Fruit fly (Drosophila melanogaster) Kc167 (cell line): ENCODE results near the gene CG11085.
A peak's percentile ranks its signal among the peaks of the same experiment; 100 is the strongest.

Experiments
- Myc ChIP-seq: fragments of >200 bp; optimal IDR thresholded peaks from 2 replicates; lab custom pipeline; 2017; ENCODE audit warnings: missing external identifiers
- Sin3A ChIP-seq: fragments of >200 bp; optimal IDR thresholded peaks from 2 replicates; lab custom pipeline; 2018; ENCODE audit warnings: missing external identifiers
- h ChIP-seq: fragments of >200 bp; optimal IDR thresholded peaks from 3 replicates; lab custom pipeline; 2018; ENCODE audit warnings: missing external identifiers
- insv ChIP-seq: fragments of >200 bp; optimal IDR thresholded peaks from 3 replicates; lab custom pipeline; 2018; ENCODE audit warnings: missing external identifiers
- psq ChIP-seq: fragments of >200 bp; optimal IDR thresholded peaks from 2 replicates; lab custom pipeline; 2017; ENCODE audit warnings: missing external identifiers
- ttk ChIP-seq: sonication (Bioruptor generic); optimal IDR thresholded peaks from 2 replicates; lab custom pipeline; 2017; ENCODE audit warnings: missing external identifiers

The CG11085 gene

DNA sequence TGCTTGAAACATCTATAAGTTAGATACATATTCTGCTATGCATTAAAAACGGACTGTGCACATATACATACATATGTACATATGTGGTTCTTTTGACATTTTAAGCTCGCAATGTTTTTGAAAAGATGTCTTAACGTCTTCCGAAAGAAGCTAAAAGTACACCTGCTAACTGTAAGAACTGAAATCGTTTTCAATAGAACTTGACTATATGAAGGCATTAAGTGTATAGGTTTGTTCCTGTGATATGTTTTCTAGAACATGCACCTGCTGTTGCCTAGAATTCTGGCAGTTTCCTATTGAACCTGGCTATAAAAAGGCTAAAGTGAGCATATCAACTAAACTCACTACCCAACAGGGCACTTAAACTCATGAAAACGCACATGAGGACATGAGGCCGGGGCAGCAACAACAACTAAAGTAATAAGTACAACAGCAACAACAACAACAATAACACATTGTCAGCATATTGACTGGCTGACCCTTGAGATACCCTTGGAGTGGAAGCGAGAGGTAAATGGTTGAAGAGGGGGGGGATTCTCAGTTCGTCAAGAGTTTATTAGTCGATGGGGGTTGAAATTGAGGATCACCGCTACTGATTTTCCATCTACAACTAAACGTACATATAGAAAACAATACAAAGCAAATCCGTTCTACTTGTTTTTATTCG, 48.1 kb downstream of the CG11085 start:
- TF ChIP-seq h (lab: Kevin White, UChicago) (no peak), insv (lab: Kevin White, UChicago) (no peak), Myc (lab: Kevin White, UChicago) (no peak), ttk (lab: Kevin White, UChicago) (no peak), psq (lab: Kevin White, UChicago) (no peak), Sin3A (no peak)

DNA sequence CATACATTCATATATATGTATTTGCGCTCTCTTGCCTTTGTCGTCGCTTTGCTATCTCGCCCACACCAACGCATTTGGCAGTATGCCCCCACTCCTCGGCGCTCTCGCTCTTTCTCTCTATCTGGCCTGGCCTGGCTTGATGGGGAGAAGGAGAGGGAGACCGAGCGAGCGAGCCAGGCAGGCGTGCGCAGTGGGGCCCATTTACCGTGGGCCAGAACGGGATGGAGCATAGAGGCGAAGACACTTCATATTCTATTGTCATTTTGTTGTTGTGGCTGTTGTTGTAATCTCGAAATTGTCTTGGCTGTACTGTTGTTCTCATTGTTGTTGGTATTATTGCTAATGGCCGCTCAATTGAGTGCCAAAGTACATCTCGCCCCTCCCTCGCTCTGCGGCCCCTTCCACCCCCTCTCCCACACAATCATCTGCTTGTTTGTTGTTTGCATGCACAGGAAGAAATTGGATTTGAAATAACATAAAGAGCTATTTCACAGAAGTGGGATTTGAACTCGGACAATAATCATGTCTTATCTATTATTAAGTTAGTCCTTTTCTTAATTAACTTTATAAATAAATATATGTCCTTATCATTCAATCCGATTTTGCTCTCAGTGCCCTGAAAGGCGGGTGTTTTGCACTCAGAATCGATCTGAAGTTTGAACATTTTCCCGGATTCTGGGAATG, 49.1 kb downstream of the CG11085 start:
- no peak for TF ChIP-seq psq (lab: Kevin White, UChicago)
- TF ChIP-seq insv (lab: Kevin White, UChicago): peak; percentile 81
- TF ChIP-seq h (lab: Kevin White, UChicago): peak; percentile 64

DNA sequence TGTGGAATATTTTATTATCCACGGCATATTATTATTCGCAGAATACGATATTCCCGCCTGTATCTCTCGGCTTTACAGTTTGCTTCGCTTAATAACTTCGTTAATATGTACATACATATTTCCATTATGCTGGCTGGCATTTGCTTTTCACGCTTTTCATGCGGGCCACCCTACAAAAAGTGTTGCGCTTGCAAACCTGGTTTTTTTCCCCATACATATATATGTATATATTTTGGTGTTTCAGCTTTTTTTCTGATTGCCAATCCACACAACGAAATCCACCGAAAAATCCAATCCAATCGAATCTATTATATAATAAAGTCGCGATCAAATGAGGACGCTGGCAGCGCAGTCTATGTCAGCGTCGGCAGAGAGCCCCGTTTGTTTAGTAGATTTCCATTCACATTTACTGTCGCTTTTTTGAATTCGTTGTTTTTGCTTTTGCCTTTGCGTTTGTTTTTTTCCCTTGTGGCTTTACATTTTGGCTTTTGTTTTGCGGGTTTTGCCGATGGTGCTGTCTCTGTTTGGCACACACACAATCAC, 49.8 kb downstream of the CG11085 start:
- TF ChIP-seq h (lab: Kevin White, UChicago): no peak
- no peak for TF ChIP-seq psq (lab: Kevin White, UChicago)
- no peak for TF ChIP-seq insv (lab: Kevin White, UChicago)
- no peak for TF ChIP-seq ttk (lab: Kevin White, UChicago)
- TF ChIP-seq Sin3A: no peak
- TF ChIP-seq Myc (lab: Kevin White, UChicago): no peak

DNA sequence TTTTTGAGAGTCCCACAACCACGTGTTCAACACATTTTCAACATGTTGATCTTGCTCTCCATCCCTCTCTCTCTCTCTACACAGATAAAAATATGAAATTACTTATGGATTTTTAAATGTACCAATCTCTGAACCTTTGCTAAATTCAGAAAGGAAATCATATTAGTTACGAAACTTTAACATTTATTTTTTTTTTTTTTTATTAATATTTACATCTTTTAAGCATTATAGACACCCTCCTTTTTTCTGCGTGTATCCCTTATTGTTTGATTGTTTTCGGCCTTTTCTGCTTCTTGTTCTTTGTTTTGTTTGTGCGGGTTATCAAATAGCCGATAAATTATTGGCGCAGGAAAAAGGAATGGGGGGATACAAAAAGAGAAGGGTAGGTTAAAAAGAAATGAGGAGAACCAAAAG, 50.4 kb downstream of the CG11085 start:
- no peak for TF ChIP-seq psq (lab: Kevin White, UChicago)
- no peak for TF ChIP-seq Myc (lab: Kevin White, UChicago)
- TF ChIP-seq h (lab: Kevin White, UChicago): no peak
- TF ChIP-seq Sin3A: no peak
- TF ChIP-seq insv (lab: Kevin White, UChicago): no peak
- no peak for TF ChIP-seq ttk (lab: Kevin White, UChicago)

DNA sequence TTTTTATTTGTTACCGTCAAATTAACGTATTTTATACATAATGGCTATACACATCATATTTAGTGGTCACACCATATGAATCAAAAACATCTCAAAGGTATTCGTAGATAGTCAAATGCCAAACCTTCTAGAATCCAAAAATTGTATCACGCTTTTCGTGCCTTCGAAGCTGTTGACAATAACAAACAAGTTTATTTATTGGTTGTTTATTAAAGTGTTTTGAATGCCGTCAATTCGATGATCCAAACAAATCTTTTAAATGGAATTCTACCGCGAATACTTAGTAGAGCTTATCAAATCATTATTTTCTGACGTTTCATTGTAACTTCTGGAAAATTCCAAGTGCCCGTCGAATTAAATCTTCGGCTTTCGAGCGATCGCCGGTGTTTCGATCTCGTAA, 50.9 kb downstream of the CG11085 start:
- no peak for TF ChIP-seq h (lab: Kevin White, UChicago)
- TF ChIP-seq ttk (lab: Kevin White, UChicago): no peak
- no peak for TF ChIP-seq insv (lab: Kevin White, UChicago)
- TF ChIP-seq Sin3A: no peak
- TF ChIP-seq Myc (lab: Kevin White, UChicago): no peak
- no peak for TF ChIP-seq psq (lab: Kevin White, UChicago)

DNA sequence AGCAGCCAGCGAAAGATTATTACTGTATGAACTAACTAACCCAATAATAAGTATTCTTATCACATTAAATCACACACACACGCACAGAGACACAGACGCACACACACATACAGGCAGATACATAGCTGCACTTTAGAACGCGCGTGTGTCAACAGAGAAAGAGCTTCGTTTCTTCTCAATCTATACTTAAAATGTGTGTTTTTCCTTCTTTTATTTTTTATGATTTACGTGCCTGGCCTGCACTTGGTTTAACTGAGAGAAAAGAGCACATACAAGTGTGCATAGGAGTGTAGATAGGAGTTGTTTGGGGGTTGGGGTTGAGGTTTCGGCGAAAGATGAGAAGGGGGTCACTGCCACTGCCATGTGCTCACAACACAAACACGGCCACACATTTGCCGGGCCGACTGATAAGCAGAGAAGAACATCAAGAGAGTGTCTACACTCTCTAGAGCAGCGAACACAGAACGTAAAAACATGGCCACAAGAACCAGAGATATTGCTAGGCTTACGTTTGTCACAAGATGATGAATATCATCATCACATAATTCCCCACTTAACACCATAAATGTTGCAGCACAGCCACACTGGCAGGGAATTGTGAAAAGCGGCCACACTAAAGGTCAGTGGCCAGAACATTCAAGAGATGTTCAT, 51.6 kb downstream of the CG11085 start:
- TF ChIP-seq insv (lab: Kevin White, UChicago) (no peak), Sin3A (no peak), Myc (lab: Kevin White, UChicago) (no peak), h (lab: Kevin White, UChicago) (no peak), ttk (lab: Kevin White, UChicago) (no peak), psq (lab: Kevin White, UChicago) (no peak)

DNA sequence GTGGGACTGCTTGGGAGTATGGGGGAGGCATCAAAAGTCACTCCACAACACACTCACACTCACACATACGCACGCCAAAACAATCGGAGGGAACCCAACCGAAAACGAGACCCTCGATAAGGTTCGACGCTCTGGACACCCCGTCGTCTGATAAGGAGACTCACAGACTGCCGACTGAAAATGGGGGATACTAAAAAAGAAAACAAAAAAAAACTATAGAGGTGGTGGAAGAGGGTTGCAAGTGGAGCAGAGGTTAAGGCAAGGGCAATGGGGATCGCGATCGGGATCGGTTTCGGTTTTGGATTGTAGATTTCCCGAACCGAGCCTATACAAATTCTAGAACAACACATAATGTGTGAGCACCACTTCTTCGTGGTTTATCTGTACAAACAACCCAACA, 52.6 kb downstream of the CG11085 start:
- TF ChIP-seq h (lab: Kevin White, UChicago) (no peak), ttk (lab: Kevin White, UChicago) (no peak), psq (lab: Kevin White, UChicago) (no peak), Sin3A (no peak), insv (lab: Kevin White, UChicago) (no peak), Myc (lab: Kevin White, UChicago) (no peak)

DNA sequence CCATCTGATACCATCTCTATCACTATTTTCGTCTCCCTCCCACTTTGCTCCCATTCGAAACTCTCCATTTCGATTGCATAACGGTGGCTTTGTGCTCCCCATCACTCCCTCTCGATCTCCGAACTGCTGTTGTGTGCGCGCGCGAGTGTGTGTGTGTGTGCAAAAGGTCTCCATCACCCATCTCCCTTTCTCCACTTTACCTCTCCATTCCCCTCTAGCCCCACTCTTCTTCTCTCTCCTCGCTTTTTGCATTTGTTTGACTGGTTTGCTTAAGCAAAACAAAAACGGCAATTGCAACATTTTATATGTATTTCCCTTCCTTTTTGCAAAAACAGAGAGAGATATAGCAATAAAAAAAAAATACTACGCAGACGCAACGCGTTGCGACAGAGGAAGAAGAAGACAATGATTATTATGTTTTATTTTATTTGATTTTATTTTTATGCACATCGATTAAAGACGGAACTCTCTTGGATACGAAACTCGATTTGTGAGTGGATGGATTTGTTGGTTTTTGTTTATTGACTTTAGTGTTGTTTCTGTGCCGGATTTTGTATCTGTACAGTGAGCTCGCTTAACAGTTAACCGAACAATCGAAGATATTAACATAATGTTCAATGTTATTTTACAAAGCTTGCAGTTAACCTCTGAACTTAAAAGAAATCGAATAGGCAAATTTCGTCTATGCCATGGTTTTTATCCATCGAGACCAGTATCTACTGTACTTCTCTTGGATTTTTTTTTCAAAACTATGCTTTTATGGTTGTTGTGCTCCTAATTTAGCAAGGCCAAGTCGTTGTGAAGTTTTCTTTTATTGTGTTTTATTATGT, 53.8 kb downstream of the CG11085 start:
- TF ChIP-seq ttk (lab: Kevin White, UChicago): no peak
- TF ChIP-seq Sin3A: no peak
- TF ChIP-seq insv (lab: Kevin White, UChicago): no peak
- no peak for TF ChIP-seq psq (lab: Kevin White, UChicago)
- TF ChIP-seq h (lab: Kevin White, UChicago): no peak
- TF ChIP-seq Myc (lab: Kevin White, UChicago): no peak
